Worm (Caenorhabditis elegans) whole organism, L4 larva: ENCODE measurements around the gene clr-1.

Source experiments
- nhr-25 ChIP-seq: sonication (generic microtip); optimal IDR thresholded peaks from 2 replicates; lab custom pipeline; 2017; ENCODE audit warnings: missing genetic modification characterization, mild to moderate bottlenecking, missing compliant biosample characterization, antibody characterized with exemption, moderate library complexity, borderline replicate concordance; ENCODE audit not compliant: insufficient read depth
- nhr-28 ChIP-seq: fragments of 150-350 bp; optimal IDR thresholded peaks from 2 replicates; lab custom pipeline; 2014; ENCODE audit warnings: missing biosample characterization, missing genetic modification characterization
- pha-4 ChIP-seq, 2 experiments: fragments of 150-350 bp in 1 of 2; fragments of 200-800 bp in 1 of 2; sonication (Bioruptor generic) in 1 of 2; IDR thresholded peaks in 1 of 2; optimal IDR thresholded peaks in 1 of 2; 2 replicates each; pipeline versions ENCODE4 v1.3.6 to Lab custom; 2014 to 2022; ENCODE audit warnings: missing genetic modification characterization in 2 of 2, missing genetic modification reagents in 2 of 2, missing biosample characterization in 1 of 2, missing compliant biosample characterization in 1 of 2
- unc-62 ChIP-seq, 3 experiments: fragments of 150-350 bp in 1 of 3; sonication (generic microtip); optimal IDR thresholded peaks in 2 of 3; peaks in 1 of 3; 1 replicate in 1 of 3; 2 replicates in 2 of 3; lab custom pipeline; 2014 to 2017; ENCODE audit warnings: missing biosample characterization in 3 of 3, missing genetic modification characterization in 3 of 3, missing genetic modification reagents in 3 of 3, missing genotype in 1 of 3

DNA sequence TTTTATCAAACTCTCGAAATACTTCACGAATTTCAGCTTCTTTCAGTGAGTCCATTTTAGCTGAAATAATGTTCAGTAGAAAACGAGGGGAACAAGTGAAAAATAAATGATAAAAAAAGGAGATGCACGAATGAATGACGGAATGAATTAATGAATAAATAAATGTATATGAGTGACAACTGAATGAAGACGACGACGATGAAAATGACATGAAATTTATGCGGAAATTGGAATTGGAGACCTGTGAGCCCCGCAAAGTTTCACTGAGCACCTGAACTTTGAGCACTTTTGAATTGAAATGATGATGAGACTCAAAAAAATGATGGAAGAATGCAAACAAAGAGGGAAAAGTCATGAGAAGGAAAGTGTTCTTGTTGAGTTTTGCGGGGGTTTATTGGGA lies 15.8 kb downstream of the clr-1 start, which contains the start of gene cal-8:
- TF ChIP-seq pha-4 (GFP tag; IDR thresholded peaks at IDR 0.05; lab: Robert Waterston, UW) (no peak), pha-4 (tag; optimal IDR thresholded peaks at IDR 0.05; lab: Kevin White, UChicago) (no peak), nhr-25 (tag; lab: Kevin White, UChicago) (no peak), nhr-28 (tag; lab: Kevin White, UChicago) (no peak), unc-62 (GFP tag; optimal IDR thresholded peaks at IDR 0.05 in 1 of 2; lab: Kevin White, UChicago) (peak in 1 of 2 experiments; percentile 98), unc-62 (tag; optimal IDR thresholded peaks at IDR 0.05; lab: Kevin White, UChicago) (no peak)
